Worm (Caenorhabditis elegans) whole organism, L1 larva: ENCODE results near the gene del-1.

Experiments
- C04F5.9 ChIP-seq: sonication (generic microtip); optimal IDR thresholded peaks from 2 replicates; lab custom pipeline; 2016; ENCODE audit warnings: missing genetic modification characterization, missing compliant biosample characterization
- F16B12.6 ChIP-seq: fragments of 150-350 bp; optimal IDR thresholded peaks from 2 replicates; lab custom pipeline; 2014; ENCODE audit warnings: missing biosample characterization, missing genetic modification characterization
- aha-1 ChIP-seq: fragments of 150-350 bp; optimal IDR thresholded peaks from 2 replicates; lab custom pipeline; 2014; ENCODE audit warnings: missing biosample characterization, missing genetic modification characterization
- alr-1 ChIP-seq: fragments of 200-800 bp; sonication (Bioruptor generic); optimal IDR thresholded peaks from 2 replicates; lab custom pipeline; 2018; ENCODE audit warnings: borderline replicate concordance, mild to moderate bottlenecking, missing genetic modification characterization, missing compliant biosample characterization
- ama-1 ChIP-seq: fragments of 150-350 bp; optimal IDR thresholded peaks from 2 replicates; lab custom pipeline; 2014
- blmp-1 ChIP-seq: fragments of 150-350 bp; optimal IDR thresholded peaks from 2 replicates; lab custom pipeline; 2014; ENCODE audit warnings: missing biosample characterization, missing genetic modification characterization
- ceh-63 ChIP-seq: fragments of 200-800 bp; sonication (Bioruptor generic); optimal IDR thresholded peaks from 2 replicates; lab custom pipeline; 2018; ENCODE audit warnings: mild to moderate bottlenecking, missing genetic modification characterization, missing compliant biosample characterization
- ceh-8 ChIP-seq: fragments of 200-800 bp; sonication (Bioruptor generic); optimal IDR thresholded peaks from 2 replicates; lab custom pipeline; 2018; ENCODE audit warnings: mild to moderate bottlenecking, missing genetic modification characterization, moderate library complexity, missing compliant biosample characterization
- ceh-82 ChIP-seq, 3 experiments: fragments of 150-350 bp in 1 of 3; sonication (generic microtip) in 2 of 3; optimal IDR thresholded peaks; 2 replicates each; lab custom pipeline; 2014 to 2017; ENCODE audit warnings: missing biosample characterization in 3 of 3, missing genetic modification characterization in 3 of 3
- ceh-90 ChIP-seq: sonication (generic microtip); optimal IDR thresholded peaks from 2 replicates; lab custom pipeline; 2016; ENCODE audit warnings: missing genetic modification characterization, missing compliant biosample characterization
- ces-1 ChIP-seq: fragments of 150-350 bp; optimal IDR thresholded peaks from 2 replicates; lab custom pipeline; 2014; ENCODE audit warnings: missing biosample characterization, missing genetic modification reagents, missing genetic modification characterization
- dsc-1 ChIP-seq: sonication (generic microtip); optimal IDR thresholded peaks from 2 replicates; lab custom pipeline; 2016; ENCODE audit warnings: mild to moderate bottlenecking, missing genetic modification characterization, missing compliant biosample characterization
- efl-3 ChIP-seq: fragments of 200-800 bp; sonication (Bioruptor generic); optimal IDR thresholded peaks from 2 replicates; lab custom pipeline; 2018; ENCODE audit warnings: mild to moderate bottlenecking, missing genetic modification characterization, missing compliant biosample characterization
- egl-13 ChIP-seq: sonication (generic microtip); optimal IDR thresholded peaks from 2 replicates; lab custom pipeline; 2016; ENCODE audit warnings: missing genotype, missing genetic modification reagents, missing genetic modification characterization, missing compliant biosample characterization
- egl-27 ChIP-seq, 2 experiments: fragments of 150-350 bp in 1 of 2; sonication (generic microtip); optimal IDR thresholded peaks; 3 replicates each; lab custom pipeline; 2017 to 2018; ENCODE audit warnings: missing biosample characterization in 2 of 2, missing genetic modification characterization in 2 of 2, missing genetic modification reagents in 2 of 2
- elt-2 ChIP-seq: sonication (generic microtip); optimal IDR thresholded peaks from 2 replicates; lab custom pipeline; 2016; ENCODE audit warnings: missing genetic modification characterization, mild to moderate bottlenecking, inconsistent platforms, missing compliant biosample characterization, missing genetic modification reagents
- fkh-10 ChIP-seq: sonication (generic microtip); optimal IDR thresholded peaks from 2 replicates; lab custom pipeline; 2017; ENCODE audit warnings: missing biosample characterization, missing genetic modification reagents, missing genetic modification characterization
- fkh-8 ChIP-seq: sonication (generic microtip); optimal IDR thresholded peaks from 2 replicates; lab custom pipeline; 2016; ENCODE audit warnings: mild to moderate bottlenecking, missing genetic modification characterization, missing compliant biosample characterization
- hlh-17 ChIP-seq: fragments of 200-800 bp; sonication (Bioruptor generic); optimal IDR thresholded peaks from 2 replicates; lab custom pipeline; 2018; ENCODE audit warnings: missing genetic modification characterization, mild to moderate bottlenecking, missing compliant biosample characterization, moderate library complexity, borderline replicate concordance
- hlh-4 ChIP-seq: sonication (generic microtip); optimal IDR thresholded peaks from 2 replicates; lab custom pipeline; 2016; ENCODE audit warnings: mild to moderate bottlenecking, missing genetic modification characterization, missing compliant biosample characterization
- hpl-2 ChIP-seq: fragments of 150-350 bp; optimal IDR thresholded peaks from 2 replicates; lab custom pipeline; 2014; ENCODE audit warnings: missing biosample characterization, missing genetic modification reagents, missing genetic modification characterization
- irx-1 ChIP-seq: sonication (generic microtip); optimal IDR thresholded peaks from 2 replicates; lab custom pipeline; 2016; ENCODE audit warnings: missing genetic modification characterization, missing compliant biosample characterization
- isw-1 ChIP-seq: fragments of 200-800 bp; sonication (Bioruptor generic); IDR thresholded peaks from 2 replicates; pipeline ENCODE4 v1.3.6; 2022; ENCODE audit warnings: missing genetic modification characterization, missing compliant biosample characterization
- jun-1 ChIP-seq: fragments of 150-350 bp; optimal IDR thresholded peaks from 2 replicates; lab custom pipeline; 2014; ENCODE audit warnings: missing biosample characterization, missing genetic modification reagents, missing genetic modification characterization
- lin-13 ChIP-seq: fragments of 150-350 bp; optimal IDR thresholded peaks from 2 replicates; lab custom pipeline; 2014; ENCODE audit warnings: missing biosample characterization, missing genetic modification reagents, missing genetic modification characterization
- lin-14 ChIP-seq: fragments of 200-800 bp; sonication (Bioruptor generic); optimal IDR thresholded peaks from 2 replicates; lab custom pipeline; 2018; ENCODE audit warnings: mild to moderate bottlenecking, missing genetic modification characterization, moderate library complexity, missing compliant biosample characterization
- lin-15B ChIP-seq: fragments of 150-350 bp; sonication (generic microtip); optimal IDR thresholded peaks from 3 replicates; lab custom pipeline; 2014; ENCODE audit warnings: missing biosample characterization, missing genetic modification characterization
- lir-3 ChIP-seq: sonication (generic microtip); optimal IDR thresholded peaks from 2 replicates; lab custom pipeline; 2016; ENCODE audit warnings: mild to moderate bottlenecking, missing genetic modification characterization, moderate library complexity, missing compliant biosample characterization; ENCODE audit not compliant: poor library complexity
- lsy-2 ChIP-seq, 2 experiments: fragments of 150-350 bp; optimal IDR thresholded peaks; 2 replicates each; lab custom pipeline; 2014; ENCODE audit warnings: missing biosample characterization in 2 of 2, missing genetic modification characterization in 2 of 2
- nhr-11 ChIP-seq: fragments of 150-350 bp; optimal IDR thresholded peaks from 2 replicates; lab custom pipeline; 2014; ENCODE audit warnings: missing biosample characterization, missing genetic modification characterization
- nhr-19 ChIP-seq: fragments of 200-800 bp; sonication (Bioruptor generic); conservative IDR thresholded peaks from 2 replicates; pipeline ENCODE4 v1.3.6; 2022; ENCODE audit warnings: missing genetic modification characterization, missing compliant biosample characterization
- nhr-20 ChIP-seq: sonication (generic microtip); optimal IDR thresholded peaks from 2 replicates; lab custom pipeline; 2016; ENCODE audit warnings: mild to moderate bottlenecking, missing genetic modification characterization, missing compliant biosample characterization
- nhr-237 ChIP-seq: fragments of 150-350 bp; optimal IDR thresholded peaks from 2 replicates; lab custom pipeline; 2014; ENCODE audit warnings: missing biosample characterization, missing genetic modification characterization
- nhr-71 ChIP-seq: sonication (generic microtip); optimal IDR thresholded peaks from 2 replicates; lab custom pipeline; 2016; ENCODE audit warnings: mild to moderate bottlenecking, missing genetic modification characterization, moderate library complexity, missing compliant biosample characterization
- nhr-84 ChIP-seq: sonication (generic microtip); optimal IDR thresholded peaks from 2 replicates; lab custom pipeline; 2017; ENCODE audit warnings: missing biosample characterization, missing genetic modification characterization
- nhr-90 ChIP-seq: sonication (generic microtip); optimal IDR thresholded peaks from 2 replicates; lab custom pipeline; 2016; ENCODE audit warnings: mild to moderate bottlenecking, missing genetic modification characterization, missing compliant biosample characterization; ENCODE audit not compliant: poor library complexity
- pax-3 ChIP-seq: fragments of 200-800 bp; sonication (Bioruptor generic); optimal IDR thresholded peaks from 2 replicates; lab custom pipeline; 2018; ENCODE audit warnings: mild to moderate bottlenecking, missing genetic modification characterization, moderate library complexity, missing compliant biosample characterization
- pqm-1 ChIP-seq: sonication (generic microtip); optimal IDR thresholded peaks from 3 replicates; lab custom pipeline; 2017; ENCODE audit warnings: missing biosample characterization, missing genetic modification characterization
- skn-1 ChIP-seq: fragments of 150-350 bp; optimal IDR thresholded peaks from 2 replicates; lab custom pipeline; 2014; ENCODE audit warnings: missing biosample characterization, missing genetic modification characterization
- snpc-4 ChIP-seq: fragments of 150-350 bp; optimal IDR thresholded peaks from 2 replicates; lab custom pipeline; 2014; ENCODE audit warnings: missing biosample characterization, missing genetic modification characterization
- snu-23 ChIP-seq: sonication (generic microtip); optimal IDR thresholded peaks from 2 replicates; lab custom pipeline; 2016; ENCODE audit warnings: missing genetic modification characterization, missing compliant biosample characterization
- sox-4 ChIP-seq: sonication (generic microtip); optimal IDR thresholded peaks from 2 replicates; lab custom pipeline; 2016; ENCODE audit warnings: missing genetic modification characterization, missing compliant biosample characterization
- sptf-1 ChIP-seq: fragments of 150-350 bp; optimal IDR thresholded peaks from 2 replicates; lab custom pipeline; 2014; ENCODE audit warnings: missing biosample characterization, missing genetic modification characterization
- swsn-7 ChIP-seq: sonication (generic microtip); optimal IDR thresholded peaks from 2 replicates; lab custom pipeline; 2016; ENCODE audit warnings: missing genetic modification characterization, missing compliant biosample characterization
- tlp-1 ChIP-seq: fragments of 150-350 bp; optimal IDR thresholded peaks from 2 replicates; lab custom pipeline; 2014; ENCODE audit warnings: missing biosample characterization, missing genetic modification characterization
- unc-130 ChIP-seq: fragments of 150-350 bp; optimal IDR thresholded peaks from 2 replicates; lab custom pipeline; 2017; ENCODE audit warnings: missing biosample characterization, missing genetic modification characterization, inconsistent platforms
- unc-30 ChIP-seq: sonication (generic microtip); optimal IDR thresholded peaks from 2 replicates; lab custom pipeline; 2017; ENCODE audit warnings: missing biosample characterization, missing genetic modification characterization
- unc-86 ChIP-seq: sonication (generic microtip); optimal IDR thresholded peaks from 2 replicates; lab custom pipeline; 2016; ENCODE audit warnings: missing genetic modification characterization, missing compliant biosample characterization
- vab-15 ChIP-seq: sonication (generic microtip); optimal IDR thresholded peaks from 2 replicates; lab custom pipeline; 2017; ENCODE audit warnings: missing genotype, mild to moderate bottlenecking, missing genetic modification characterization, missing compliant biosample characterization
- xbp-1 ChIP-seq: sonication (generic microtip); optimal IDR thresholded peaks from 2 replicates; lab custom pipeline; 2016; ENCODE audit warnings: missing genetic modification characterization, missing compliant biosample characterization
- zip-4 ChIP-seq: fragments of 200-800 bp; sonication (Bioruptor generic); optimal IDR thresholded peaks from 2 replicates; lab custom pipeline; 2018; ENCODE audit warnings: mild to moderate bottlenecking, missing genetic modification characterization, moderate library complexity, missing compliant biosample characterization

del-1 gene

DNA sequence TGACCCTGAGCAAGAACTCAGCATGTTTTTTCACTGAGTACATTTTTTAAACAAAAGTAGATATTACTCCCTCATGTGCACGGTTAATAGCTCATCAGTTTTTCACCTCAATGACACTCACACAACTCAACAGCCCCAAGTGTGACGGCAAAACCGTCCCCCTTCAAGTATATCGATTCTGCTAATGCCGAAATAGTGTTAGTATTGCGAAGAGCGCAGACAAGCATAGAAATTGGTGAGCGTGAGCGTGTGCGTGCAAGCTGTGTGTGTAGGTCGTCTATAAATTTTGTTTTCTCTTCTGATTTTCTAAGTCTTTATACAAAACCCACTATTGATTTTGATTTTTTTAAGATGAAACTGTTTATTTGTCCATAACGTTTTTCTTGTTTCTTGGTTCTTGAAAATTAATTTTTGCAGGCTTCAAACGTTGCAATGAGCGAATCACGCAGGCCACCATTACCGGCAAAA, 29.6 kb upstream of the del-1 start, which contains the start of gene K04C1.2 (continued):
- TF ChIP-seq snu-23 (GFP tag; lab: Kevin White, UChicago) (peak; percentile 59), isw-1 (GFP tag; lab: Robert Waterston, UW) (no peak), sox-4 (tag; lab: Kevin White, UChicago) (no peak), hpl-2 (GFP tag; lab: Kevin White, UChicago) (no peak), tlp-1 (tag; lab: Kevin White, UChicago) (no peak), swsn-7 (tag; lab: Kevin White, UChicago) (peak; percentile 24), alr-1 (tag; lab: Kevin White, UChicago) (no peak), nhr-20 (tag; lab: Kevin White, UChicago) (peak; percentile 24), lsy-2 (tag; optimal IDR thresholded peaks at IDR 0.05; lab: Kevin White, UChicago) (peak; percentile 36 to 38), dsc-1 (tag; lab: Kevin White, UChicago) (no peak), blmp-1 (tag; lab: Kevin White, UChicago) (peak; percentile 20), lin-13 (GFP tag; lab: Kevin White, UChicago) (no peak), lin-15B (no peak), egl-27 (tag; optimal IDR thresholded peaks at IDR 0.05; lab: Kevin White, UChicago) (no peak), unc-86 (tag; lab: Kevin White, UChicago) (no peak), sptf-1 (no peak), nhr-84 (tag; lab: Kevin White, UChicago) (no peak), nhr-11 (tag; lab: Kevin White, UChicago) (no peak), pax-3 (tag; lab: Kevin White, UChicago) (no peak), C04F5.9 (tag; lab: Kevin White, UChicago) (no peak), hlh-4 (tag; lab: Kevin White, UChicago) (no peak), unc-30 (tag; lab: Kevin White, UChicago) (no peak), ceh-82 (tag; optimal IDR thresholded peaks at IDR 0.05; lab: Kevin White, UChicago) (peak in 1 of 3 experiments; percentile 52), aha-1 (tag; lab: Kevin White, UChicago) (no peak), nhr-19 (GFP tag; lab: Robert Waterston, UW) (no peak), ces-1 (GFP tag; lab: Kevin White, UChicago) (no peak), unc-130 (no peak), nhr-71 (tag; lab: Kevin White, UChicago) (peak; percentile 33), hlh-17 (GFP tag; lab: Kevin White, UChicago) (no peak), ama-1 (lab: Kevin White, UChicago) (no peak), ceh-8 (GFP tag; lab: Kevin White, UChicago) (no peak), snpc-4 (tag; lab: Kevin White, UChicago) (no peak), ceh-63 (GFP tag; lab: Kevin White, UChicago) (no peak), jun-1 (tag; lab: Kevin White, UChicago) (no peak), nhr-90 (no peak), skn-1 (no peak), lir-3 (no peak), fkh-10 (no peak), lin-14 (GFP tag; lab: Kevin White, UChicago) (peak; percentile 52), egl-13 (no peak), vab-15 (no peak), ceh-90 (no peak), elt-2 (tag; lab: Kevin White, UChicago) (no peak), irx-1 (no peak), zip-4 (GFP tag; lab: Kevin White, UChicago) (no peak), nhr-237 (tag; lab: Kevin White, UChicago) (no peak), pqm-1 (tag; lab: Kevin White, UChicago) (no peak), efl-3 (GFP tag; lab: Kevin White, UChicago) (no peak), xbp-1 (tag; lab: Kevin White, UChicago) (no peak), fkh-8 (no peak), F16B12.6 (no peak)
